Worm (Caenorhabditis elegans) whole organism, young adult: ENCODE results near the gene Y32B12C.1.

ENCODE experiments used
- B0261.1 ChIP-seq: sonication (generic microtip); optimal IDR thresholded peaks from 2 replicates; lab custom pipeline; 2016; ENCODE audit warnings: mild to moderate bottlenecking, missing genetic modification characterization, moderate library complexity, missing compliant biosample characterization
- C17E4.6 ChIP-seq: fragments of 200-800 bp; sonication (Bioruptor generic); IDR thresholded peaks from 2 replicates; pipeline ENCODE4 v1.3.6; 2022; ENCODE audit warnings: missing genetic modification reagents, missing genetic modification characterization, missing compliant biosample characterization
- F10E7.11 ChIP-seq: sonication (generic microtip); optimal IDR thresholded peaks from 2 replicates; lab custom pipeline; 2017; ENCODE audit warnings: mild to moderate bottlenecking, missing genetic modification characterization, moderate library complexity, missing compliant biosample characterization
- F23B12.7 ChIP-seq: sonication (generic microtip); optimal IDR thresholded peaks from 2 replicates; lab custom pipeline; 2017; ENCODE audit warnings: missing genetic modification characterization, mild to moderate bottlenecking, missing compliant biosample characterization, antibody characterized with exemption, moderate library complexity; ENCODE audit not compliant: insufficient read depth
- F33H1.4 ChIP-seq: fragments of 200-800 bp; sonication (Bioruptor generic); IDR thresholded peaks from 2 replicates; pipeline ENCODE4 v1.3.6; 2022; ENCODE audit warnings: missing genetic modification reagents, missing genetic modification characterization, missing compliant biosample characterization
- F55B11.4 ChIP-seq: sonication (generic microtip); optimal IDR thresholded peaks from 2 replicates; lab custom pipeline; 2016; ENCODE audit warnings: missing compliant biosample characterization, missing genetic modification characterization, borderline replicate concordance; ENCODE audit not compliant: insufficient read depth
- K12H6.12 ChIP-seq: fragments of 200-800 bp; sonication (Bioruptor generic); optimal IDR thresholded peaks from 2 replicates; lab custom pipeline; 2018; ENCODE audit warnings: mild to moderate bottlenecking, missing genetic modification characterization, missing compliant biosample characterization
- Y56A3A.18 ChIP-seq: fragments of 200-800 bp; sonication (Bioruptor generic); IDR thresholded peaks from 2 replicates; pipeline ENCODE4 v1.3.6; 2022; ENCODE audit warnings: missing genetic modification reagents, missing genetic modification characterization, missing compliant biosample characterization
- ZK185.1 ChIP-seq: sonication (generic microtip); optimal IDR thresholded peaks from 2 replicates; lab custom pipeline; 2016; ENCODE audit warnings: mild to moderate bottlenecking, missing genetic modification characterization, missing compliant biosample characterization; ENCODE audit not compliant: poor library complexity, severe bottlenecking
- akir-1 ChIP-seq: fragments of 200-800 bp; sonication (Bioruptor generic); optimal IDR thresholded peaks from 2 replicates; lab custom pipeline; 2018; ENCODE audit warnings: mild to moderate bottlenecking, missing genetic modification characterization, moderate library complexity, missing compliant biosample characterization
- aptf-3 ChIP-seq: fragments of 200-800 bp; sonication (Bioruptor generic); IDR thresholded peaks from 2 replicates; pipeline ENCODE4 v1.3.6; 2022; ENCODE audit warnings: missing genetic modification characterization, missing compliant biosample characterization
- attf-3 ChIP-seq: fragments of 200-800 bp; sonication (Bioruptor generic); conservative IDR thresholded peaks from 2 replicates; pipeline ENCODE4 v1.3.6; 2022; ENCODE audit warnings: missing genetic modification reagents, missing genetic modification characterization, missing compliant biosample characterization
- attf-6 ChIP-seq: fragments of 200-800 bp; sonication (Bioruptor generic); IDR thresholded peaks from 2 replicates; pipeline ENCODE4 v1.3.6; 2022; ENCODE audit warnings: missing genetic modification reagents, missing genetic modification characterization, missing compliant biosample characterization
- bed-1 ChIP-seq: fragments of 200-800 bp; sonication (Bioruptor generic); IDR thresholded peaks from 2 replicates; pipeline ENCODE4 v1.3.6; 2022; ENCODE audit warnings: missing genetic modification reagents, missing genetic modification characterization, missing compliant biosample characterization
- ccch-3 ChIP-seq: fragments of 200-800 bp; sonication (Bioruptor generic); optimal IDR thresholded peaks from 2 replicates; lab custom pipeline; 2018; ENCODE audit warnings: mild to moderate bottlenecking, missing genetic modification characterization, missing compliant biosample characterization
- cebp-2 ChIP-seq: fragments of 200-800 bp; sonication (Bioruptor generic); IDR thresholded peaks from 2 replicates; pipeline ENCODE4 v1.3.6; 2022; ENCODE audit warnings: missing genetic modification characterization, missing compliant biosample characterization
- ceh-40 ChIP-seq: fragments of 200-800 bp; sonication (Bioruptor generic); IDR thresholded peaks from 2 replicates; pipeline ENCODE4 v1.3.6; 2022; ENCODE audit warnings: missing genetic modification characterization, missing compliant biosample characterization
- die-1 ChIP-seq: sonication (generic microtip); optimal IDR thresholded peaks from 2 replicates; lab custom pipeline; 2016; ENCODE audit warnings: missing genotype, mild to moderate bottlenecking, missing genetic modification characterization, missing compliant biosample characterization
- dox-1 ChIP-seq: fragments of 200-800 bp; sonication (Bioruptor generic); IDR thresholded peaks from 2 replicates; pipeline ENCODE4 v1.3.6; 2022; ENCODE audit warnings: missing genetic modification reagents, missing genetic modification characterization, missing compliant biosample characterization
- egrh-3 ChIP-seq: fragments of 200-800 bp; sonication (Bioruptor generic); IDR thresholded peaks from 2 replicates; pipeline ENCODE4 v1.3.6; 2022; ENCODE audit warnings: missing genetic modification reagents, missing genetic modification characterization, missing compliant biosample characterization
- gei-17 ChIP-seq: fragments of 200-800 bp; sonication (Bioruptor generic); optimal IDR thresholded peaks from 2 replicates; lab custom pipeline; 2018; ENCODE audit warnings: mild to moderate bottlenecking, missing genetic modification characterization, missing compliant biosample characterization
- him-1 ChIP-seq: sonication (generic microtip); optimal IDR thresholded peaks from 2 replicates; lab custom pipeline; 2016; ENCODE audit warnings: missing genotype, missing genetic modification reagents, missing genetic modification characterization, missing compliant biosample characterization
- hlh-26 ChIP-seq: fragments of 200-800 bp; sonication (Bioruptor generic); conservative IDR thresholded peaks from 2 replicates; pipeline ENCODE4 v1.3.6; 2022; ENCODE audit warnings: missing genetic modification reagents, missing genetic modification characterization, missing compliant biosample characterization
- hmg-1.2 ChIP-seq: fragments of 200-800 bp; sonication (Bioruptor generic); IDR thresholded peaks from 2 replicates; pipeline ENCODE4 v1.3.6; 2022; ENCODE audit warnings: missing genetic modification reagents, missing genetic modification characterization, missing compliant biosample characterization
- hsf-1 ChIP-seq: fragments of 200-800 bp; sonication (Bioruptor generic); IDR thresholded peaks from 2 replicates; pipeline ENCODE4 v1.3.6; 2022; ENCODE audit warnings: missing genetic modification reagents, missing genetic modification characterization, missing compliant biosample characterization
- lag-1 ChIP-seq: fragments of 200-800 bp; sonication (Bioruptor generic); IDR thresholded peaks from 2 replicates; pipeline ENCODE4 v1.3.6; 2022; ENCODE audit warnings: missing genetic modification reagents, missing genetic modification characterization, missing compliant biosample characterization
- lin-26 ChIP-seq: fragments of 200-800 bp; sonication (Bioruptor generic); IDR thresholded peaks from 2 replicates; pipeline ENCODE4 v1.3.6; 2022; ENCODE audit warnings: missing genetic modification reagents, missing genetic modification characterization, missing compliant biosample characterization
- lir-1 ChIP-seq: fragments of 200-800 bp; sonication (Bioruptor generic); conservative IDR thresholded peaks from 2 replicates; pipeline ENCODE4 v1.3.6; 2022; ENCODE audit warnings: missing genetic modification reagents, missing genetic modification characterization, missing compliant biosample characterization
- madf-3 ChIP-seq: fragments of 200-800 bp; sonication (Bioruptor generic); IDR thresholded peaks from 2 replicates; pipeline ENCODE4 v1.3.6; 2022; ENCODE audit warnings: missing genetic modification reagents, missing genetic modification characterization, missing compliant biosample characterization
- mel-28 ChIP-seq: sonication (generic microtip); optimal IDR thresholded peaks from 2 replicates; lab custom pipeline; 2016; ENCODE audit warnings: borderline replicate concordance, mild to moderate bottlenecking, missing genetic modification characterization, missing compliant biosample characterization
- nfya-1 ChIP-seq: sonication (generic microtip); optimal IDR thresholded peaks from 2 replicates; lab custom pipeline; 2017; ENCODE audit warnings: antibody characterized with exemption, missing compliant biosample characterization, missing genetic modification characterization, borderline replicate concordance; ENCODE audit not compliant: insufficient read depth
- nfya-2 ChIP-seq: fragments of 200-800 bp; sonication (Bioruptor generic); IDR thresholded peaks from 2 replicates; pipeline ENCODE4 v1.3.6; 2022; ENCODE audit warnings: missing genetic modification reagents, missing genetic modification characterization, missing compliant biosample characterization
- nfyb-1 ChIP-seq: fragments of 200-800 bp; sonication (Bioruptor generic); IDR thresholded peaks from 2 replicates; pipeline ENCODE4 v1.3.6; 2022; ENCODE audit warnings: missing genetic modification reagents, missing genetic modification characterization, missing compliant biosample characterization
- nhr-179 ChIP-seq: sonication (generic microtip); optimal IDR thresholded peaks from 2 replicates; lab custom pipeline; 2016; ENCODE audit warnings: mild to moderate bottlenecking, missing genetic modification characterization, missing compliant biosample characterization
- nhr-90 ChIP-seq: sonication (generic microtip); optimal IDR thresholded peaks from 2 replicates; lab custom pipeline; 2016; ENCODE audit warnings: missing genotype, mild to moderate bottlenecking, missing genetic modification characterization, missing compliant biosample characterization
- rcor-1 ChIP-seq: fragments of 200-800 bp; sonication (Bioruptor generic); IDR thresholded peaks from 2 replicates; pipeline ENCODE4 v1.3.6; 2022; ENCODE audit warnings: missing genetic modification reagents, missing genetic modification characterization, missing compliant biosample characterization
- rec-8 ChIP-seq, 2 experiments: sonication (generic microtip); optimal IDR thresholded peaks; 2 replicates each; lab custom pipeline; 2016; ENCODE audit warnings: mild to moderate bottlenecking in 2 of 2, missing genetic modification characterization in 2 of 2, missing genetic modification reagents in 2 of 2, missing genotype in 2 of 2, missing biosample characterization in 1 of 2, missing compliant biosample characterization in 1 of 2, moderate library complexity in 1 of 2
- rpc-1 ChIP-seq, 2 experiments: fragments of 150-350 bp in 1 of 2; sonication (generic microtip) in 1 of 2; optimal IDR thresholded peaks; 2 replicates each; lab custom pipeline; 2014 to 2018; ENCODE audit warnings: missing biosample characterization in 1 of 2, missing genetic modification characterization in 1 of 2, missing genetic modification reagents in 1 of 2, missing genotype in 1 of 2
- snpc-1.1 ChIP-seq: sonication (generic microtip); optimal IDR thresholded peaks from 2 replicates; lab custom pipeline; 2017; ENCODE audit warnings: missing genetic modification characterization, mild to moderate bottlenecking, missing compliant biosample characterization, antibody characterized with exemption, moderate library complexity, missing genotype, missing genetic modification reagents; ENCODE audit not compliant: insufficient read depth
- snpc-4 ChIP-seq, 5 experiments: fragments of 150-350 bp in 1 of 5; sonication (generic microtip) in 4 of 5; optimal IDR thresholded peaks; 2 replicates each; lab custom pipeline; 2014 to 2018; ENCODE audit warnings: missing genetic modification characterization in 5 of 5, missing biosample characterization in 3 of 5, antibody characterized with exemption in 2 of 5, mild to moderate bottlenecking in 2 of 5, missing compliant biosample characterization in 2 of 5, missing genotype in 2 of 5, moderate library complexity in 2 of 5, missing genetic modification reagents in 1 of 5
- somi-1 ChIP-seq: fragments of 200-800 bp; sonication (Bioruptor generic); optimal IDR thresholded peaks from 2 replicates; lab custom pipeline; 2018; ENCODE audit warnings: mild to moderate bottlenecking, missing genetic modification characterization, missing compliant biosample characterization
- sptf-2 ChIP-seq: fragments of 200-800 bp; sonication (Bioruptor generic); optimal IDR thresholded peaks from 2 replicates; lab custom pipeline; 2018; ENCODE audit warnings: mild to moderate bottlenecking, missing genetic modification characterization, missing compliant biosample characterization
- tbp1 ChIP-seq: fragments of 200-800 bp; sonication (Bioruptor generic); optimal IDR thresholded peaks from 2 replicates; lab custom pipeline; 2018; ENCODE audit warnings: mild to moderate bottlenecking, missing genetic modification characterization, missing compliant biosample characterization
- ztf-18 ChIP-seq: sonication (generic microtip); optimal IDR thresholded peaks from 2 replicates; lab custom pipeline; 2016; ENCODE audit warnings: missing genotype, mild to moderate bottlenecking, missing genetic modification characterization, missing compliant biosample characterization
- ztf-22 ChIP-seq: fragments of 200-800 bp; sonication (Bioruptor generic); optimal IDR thresholded peaks from 2 replicates; lab custom pipeline; 2018; ENCODE audit warnings: mild to moderate bottlenecking, missing genetic modification characterization, moderate library complexity, missing compliant biosample characterization
- ztf-25 ChIP-seq: fragments of 200-800 bp; sonication (Bioruptor generic); IDR thresholded peaks from 2 replicates; pipeline ENCODE4 v1.3.6; 2022; ENCODE audit warnings: missing genetic modification reagents, missing genetic modification characterization, missing compliant biosample characterization

The Y32B12C.1 gene

DNA sequence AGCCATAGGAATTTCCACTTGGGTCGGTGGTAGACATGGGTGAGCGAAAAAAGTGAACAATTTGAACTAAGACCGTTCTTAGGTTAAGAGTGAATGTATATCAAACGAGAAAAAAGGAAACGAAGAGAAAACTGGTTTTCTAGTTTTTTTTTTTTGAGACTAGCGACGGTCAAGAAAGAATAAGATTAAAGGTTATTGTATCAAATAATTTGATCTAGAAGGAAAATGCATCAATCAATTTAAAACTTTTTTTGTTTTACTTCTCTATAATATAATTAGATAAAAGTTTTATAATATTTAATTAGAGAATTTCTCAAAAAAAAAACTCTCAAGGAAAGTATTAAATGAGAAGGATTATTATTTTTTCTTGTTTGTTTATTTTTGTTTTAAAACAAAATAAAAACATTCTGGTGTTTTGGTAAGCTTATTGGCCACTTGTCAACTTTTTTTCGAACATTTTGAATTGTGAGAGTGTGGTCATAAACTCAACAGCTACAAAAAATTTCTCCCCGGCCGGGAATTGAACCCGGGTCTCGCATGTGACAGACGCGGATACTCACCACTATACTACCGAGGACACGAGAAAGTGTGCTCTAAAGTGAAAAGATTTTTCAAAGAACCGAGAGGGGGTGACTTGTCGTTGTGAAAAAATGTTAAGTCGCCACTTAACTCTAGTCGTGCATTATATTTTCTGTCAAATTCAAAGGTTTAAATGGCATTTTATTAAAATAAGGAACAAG, 39.0 kb downstream of the Y32B12C.1 start, which contains the start of gene W06G6.17:
Gene W06G6.17 (minus strand): TSS at position 51 of the 740 bp plus-strand sequence.
- TF ChIP-seq lag-1 (GFP tag; lab: Robert Waterston, UW) = no peak
- no peak for TF ChIP-seq C17E4.6
- TF ChIP-seq die-1 = peak; percentile 56
- no peak for TF ChIP-seq rec-8 (tag; optimal IDR thresholded peaks at IDR 0.05; lab: Kevin White, UChicago)
- peak; percentile 33; the same call in 1 of the 2 replicates for TF ChIP-seq hmg-1.2 (GFP tag; lab: Robert Waterston, UW)
- TF ChIP-seq F33H1.4 (GFP tag; lab: Robert Waterston, UW) = no peak
- peak; percentile 15 for TF ChIP-seq snpc-4 (GFP tag; optimal IDR thresholded peaks at IDR 0.05; lab: Kevin White, UChicago)
- peak in 3 of 4 experiments; percentile 42 to 86 (median 79) for TF ChIP-seq snpc-4 (tag; optimal IDR thresholded peaks at IDR 0.05; lab: Kevin White, UChicago)
- 0 out of 2 replicates have a peak, but pooled peaks have one; percentile 20 for TF ChIP-seq ztf-25
- TF ChIP-seq B0261.1 (tag; lab: Kevin White, UChicago) = peak; percentile 64
- peak; percentile 20 for TF ChIP-seq ztf-18 (tag; lab: Kevin White, UChicago)
- no peak for TF ChIP-seq F55B11.4 (tag; lab: Kevin White, UChicago)
- peak; percentile 56 for TF ChIP-seq him-1 (tag; lab: Kevin White, UChicago)
- TF ChIP-seq ZK185.1 (tag; lab: Kevin White, UChicago) = no peak
- no peak for TF ChIP-seq K12H6.12 (tag; lab: Kevin White, UChicago)
- no peak for TF ChIP-seq somi-1
- no peak for TF ChIP-seq F10E7.11 (tag; lab: Kevin White, UChicago)
- no peak for TF ChIP-seq mel-28
- TF ChIP-seq rpc-1 (optimal IDR thresholded peaks at IDR 0.05; lab: Kevin White, UChicago) = peak; percentile 63
- TF ChIP-seq rpc-1 (tag; optimal IDR thresholded peaks at IDR 0.05; lab: Kevin White, UChicago) = peak; percentile 78
- TF ChIP-seq lin-26 (GFP tag; lab: Robert Waterston, UW) = peak; percentile 62; the same call in 1 of the 2 replicates
- TF ChIP-seq snpc-1.1 (tag; lab: Kevin White, UChicago) = peak; percentile 56
- TF ChIP-seq bed-1 (GFP tag; lab: Robert Waterston, UW) = no peak
- TF ChIP-seq F23B12.7 = no peak
- TF ChIP-seq nhr-179 (tag; lab: Kevin White, UChicago) = no peak
- TF ChIP-seq lir-1 = no peak
- peak; percentile 72; the same call in 1 of the 2 replicates for TF ChIP-seq attf-6 (GFP tag; lab: Robert Waterston, UW)
- TF ChIP-seq rcor-1 (GFP tag; lab: Robert Waterston, UW) = no peak
- TF ChIP-seq hlh-26 (GFP tag; lab: Robert Waterston, UW) = no peak
- TF ChIP-seq nfyb-1 (GFP tag; lab: Robert Waterston, UW) = peak; percentile 69; the same call in 1 of the 2 replicates
- TF ChIP-seq tbp1 (GFP tag; lab: Kevin White, UChicago) = peak; percentile 86
- TF ChIP-seq dox-1 (GFP tag; lab: Robert Waterston, UW) = no peak
- peak; percentile 48 for TF ChIP-seq nhr-90 (tag; lab: Kevin White, UChicago)
- no peak for TF ChIP-seq gei-17 (GFP tag; lab: Kevin White, UChicago)
- TF ChIP-seq nfya-2 = no peak
- TF ChIP-seq, all 124 proteins: peak for 14

DNA sequence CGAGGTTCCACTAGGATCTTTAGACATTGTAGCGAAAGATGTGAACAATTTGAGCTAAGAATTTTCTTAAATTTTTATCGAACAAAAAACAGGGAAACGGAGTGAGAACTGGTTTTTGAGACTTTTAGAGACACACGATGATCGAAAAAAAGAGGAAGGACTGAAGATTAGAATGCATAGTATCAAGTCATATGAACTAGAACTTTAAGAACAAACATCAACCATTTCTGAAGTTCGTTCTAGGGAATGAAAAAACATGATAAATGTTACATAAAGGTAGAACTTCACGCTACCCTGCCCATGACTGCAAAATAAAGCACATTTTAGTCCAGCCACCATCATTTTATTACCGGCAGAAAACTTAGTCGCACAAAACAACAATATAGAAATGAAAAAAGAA, 40.0 kb downstream of the Y32B12C.1 start, which contains the start of gene W06G6.9:
Gene W06G6.9 (minus strand): TSS at position 101 of the 400 bp plus-strand sequence.
- no peak for TF ChIP-seq Y56A3A.18 (GFP tag; lab: Robert Waterston, UW)
- TF ChIP-seq ztf-22 (GFP tag; lab: Kevin White, UChicago) = no peak
- TF ChIP-seq ccch-3 (GFP tag; lab: Kevin White, UChicago) = no peak
- no peak for TF ChIP-seq nfya-1 (tag; lab: Kevin White, UChicago)
- TF ChIP-seq akir-1 (GFP tag; lab: Kevin White, UChicago) = no peak
- no peak for TF ChIP-seq egrh-3
- no peak for TF ChIP-seq aptf-3 (GFP tag; lab: Robert Waterston, UW)
- no peak for TF ChIP-seq madf-3
- no peak for TF ChIP-seq attf-3
- no peak for TF ChIP-seq hsf-1 (GFP tag; lab: Robert Waterston, UW)
- no peak for TF ChIP-seq sptf-2 (GFP tag; lab: Kevin White, UChicago)
- no peak for TF ChIP-seq ceh-40 (GFP tag; lab: Robert Waterston, UW)
- no peak for TF ChIP-seq die-1
- no peak for TF ChIP-seq cebp-2 (GFP tag; lab: Robert Waterston, UW)
